Worm (Caenorhabditis elegans) whole organism, L1 larva: ENCODE measurements around the gene B0244.16.

Experiments
- C34B4.2 ChIP-seq: sonication (generic microtip); optimal IDR thresholded peaks from 2 replicates; lab custom pipeline; 2017; ENCODE audit warnings: mild to moderate bottlenecking, missing genetic modification characterization, missing compliant biosample characterization
- F16B12.6 ChIP-seq: fragments of 150-350 bp; optimal IDR thresholded peaks from 2 replicates; lab custom pipeline; 2014; ENCODE audit warnings: missing biosample characterization, missing genetic modification characterization
- aha-1 ChIP-seq: fragments of 150-350 bp; optimal IDR thresholded peaks from 2 replicates; lab custom pipeline; 2014; ENCODE audit warnings: missing biosample characterization, missing genetic modification characterization
- ama-1 ChIP-seq: fragments of 150-350 bp; optimal IDR thresholded peaks from 2 replicates; lab custom pipeline; 2014
- ceh-82 ChIP-seq, 3 experiments: fragments of 150-350 bp in 1 of 3; sonication (generic microtip) in 2 of 3; optimal IDR thresholded peaks; 2 replicates each; lab custom pipeline; 2014 to 2017; ENCODE audit warnings: missing biosample characterization in 3 of 3, missing genetic modification characterization in 3 of 3
- fkh-10 ChIP-seq: sonication (generic microtip); optimal IDR thresholded peaks from 2 replicates; lab custom pipeline; 2017; ENCODE audit warnings: missing biosample characterization, missing genetic modification reagents, missing genetic modification characterization
- isw-1 ChIP-seq: fragments of 200-800 bp; sonication (Bioruptor generic); IDR thresholded peaks from 2 replicates; pipeline ENCODE4 v1.3.6; 2022; ENCODE audit warnings: missing genetic modification characterization, missing compliant biosample characterization
- lin-13 ChIP-seq: fragments of 150-350 bp; optimal IDR thresholded peaks from 2 replicates; lab custom pipeline; 2014; ENCODE audit warnings: missing biosample characterization, missing genetic modification reagents, missing genetic modification characterization
- lin-39 ChIP-seq: fragments of 150-350 bp; optimal IDR thresholded peaks from 2 replicates; lab custom pipeline; 2014; ENCODE audit warnings: missing biosample characterization, missing genetic modification reagents, missing genetic modification characterization
- nhr-237 ChIP-seq: fragments of 150-350 bp; optimal IDR thresholded peaks from 2 replicates; lab custom pipeline; 2014; ENCODE audit warnings: missing biosample characterization, missing genetic modification characterization
- nhr-90 ChIP-seq: sonication (generic microtip); optimal IDR thresholded peaks from 2 replicates; lab custom pipeline; 2016; ENCODE audit warnings: mild to moderate bottlenecking, missing genetic modification characterization, missing compliant biosample characterization; ENCODE audit not compliant: poor library complexity
- snpc-4 ChIP-seq: fragments of 150-350 bp; optimal IDR thresholded peaks from 2 replicates; lab custom pipeline; 2014; ENCODE audit warnings: missing biosample characterization, missing genetic modification characterization
- zag-1 ChIP-seq: fragments of 150-350 bp; optimal IDR thresholded peaks from 2 replicates; lab custom pipeline; 2014; ENCODE audit warnings: missing biosample characterization, missing genetic modification characterization

- TF ChIP-seq nhr-90 (tag; lab: Kevin White, UChicago) (no peak), F16B12.6 (tag; lab: Kevin White, UChicago) (no peak), aha-1 (tag; lab: Kevin White, UChicago) (no peak), ceh-82 (tag; optimal IDR thresholded peaks at IDR 0.05; lab: Kevin White, UChicago) (no peak), zag-1 (tag; lab: Kevin White, UChicago) (no peak), C34B4.2 (tag; lab: Kevin White, UChicago) (no peak), snpc-4 (tag; lab: Kevin White, UChicago) (no peak), ama-1 (lab: Kevin White, UChicago) (no peak), lin-13 (no peak), nhr-237 (tag; lab: Kevin White, UChicago) (no peak), fkh-10 (no peak), lin-39 (tag; lab: Kevin White, UChicago) (no peak), isw-1 (GFP tag; lab: Robert Waterston, UW) (no peak)
These were observed 23.2 kb downstream of the B0244.16 start for ce11 chrIII:5763988-5764387.
